Worm (Caenorhabditis elegans): Measurements from ENCODE around the gene C05G5.2.

- TF ChIP-seq ztf-29 (GFP tag; IDR thresholded peaks at IDR 0.05) (no peak), T22C8.4 (GFP tag; IDR thresholded peaks at IDR 0.05) (no peak), tab-1 (GFP tag; IDR thresholded peaks at IDR 0.05) (no peak), ztf-23 (GFP tag; IDR thresholded peaks at IDR 0.05) (no peak), flt-1 (GFP tag; IDR thresholded peaks at IDR 0.05) (no peak), ref-1 (GFP tag; conservative IDR thresholded peaks at IDR 0.05) (no peak), cog-1 (tag; optimal IDR thresholded peaks at IDR 0.05) (no peak)
Measured at ce11 chrX:14743780-14744179, 3.3 kb upstream of the C05G5.2 start, which contains the start of gene C05G5.7.
